Fruit fly (Drosophila melanogaster): ENCODE results near the gene Gr2a.

Gr2a gene

dm6 chrX:1482840-1483518, 30.7 kb downstream of the Gr2a start, which contains the start of the genes sta and inc:
TSS of gene sta (minus strand) at chrX:1483413.
TSS of gene inc (plus strand) at chrX:1483479.
- TF ChIP-seq Dll (optimal IDR thresholded peaks at IDR 0.05), result no peak
- TF ChIP-seq pan (optimal IDR thresholded peaks at IDR 0.05), result no peak
- no peak for TF ChIP-seq CG8478 (optimal IDR thresholded peaks at IDR 0.05)
- TF ChIP-seq usp (GFP tag; optimal IDR thresholded peaks at IDR 0.05), result no peak
- TF ChIP-seq psq (optimal IDR thresholded peaks at IDR 0.05), result no peak
- no peak for TF ChIP-seq EcR (GFP tag; optimal IDR thresholded peaks at IDR 0.05)

All from whole organism.